Worm (Caenorhabditis elegans) whole organism, young adult: ENCODE results near the gene nhr-267.

ENCODE experiments used
- F57A8.1 ChIP-seq: fragments of 200-800 bp; sonication (Bioruptor generic); optimal IDR thresholded peaks from 2 replicates; lab custom pipeline; 2018; ENCODE audit warnings: mild to moderate bottlenecking, missing genetic modification characterization, moderate library complexity, missing compliant biosample characterization
- F57C9.4 ChIP-seq: sonication (generic microtip); optimal IDR thresholded peaks from 2 replicates; lab custom pipeline; 2017; ENCODE audit warnings: mild to moderate bottlenecking, missing genetic modification characterization, missing compliant biosample characterization
- ama-1 ChIP-seq, 3 experiments: fragments of 150-350 bp in 1 of 3; sonication (generic microtip) in 2 of 3; optimal IDR thresholded peaks; 2 replicates each; lab custom pipeline; 2014 to 2018; ENCODE audit warnings: missing biosample characterization in 2 of 3, missing genetic modification characterization in 2 of 3, missing genetic modification reagents in 2 of 3
- dpl-1 ChIP-seq: fragments of 150-350 bp; optimal IDR thresholded peaks from 2 replicates; lab custom pipeline; 2014; ENCODE audit warnings: missing biosample characterization, missing genetic modification reagents, missing genetic modification characterization
- let-607 ChIP-seq, 2 experiments: fragments of 200-800 bp in 1 of 2; sonication (Bioruptor generic) in 1 of 2; sonication (generic microtip) in 1 of 2; optimal IDR thresholded peaks; 2 replicates each; lab custom pipeline; 2016 to 2018; ENCODE audit warnings: mild to moderate bottlenecking in 2 of 2, missing compliant biosample characterization in 2 of 2, missing genetic modification characterization in 2 of 2, moderate library complexity in 2 of 2, missing genotype in 1 of 2
- lsy-27 ChIP-seq: sonication (generic microtip); optimal IDR thresholded peaks from 2 replicates; lab custom pipeline; 2017; ENCODE audit warnings: missing genetic modification characterization, mild to moderate bottlenecking, missing compliant biosample characterization, antibody characterized with exemption, missing genotype, borderline replicate concordance; ENCODE audit not compliant: insufficient read depth
- rec-8 ChIP-seq, 2 experiments: sonication (generic microtip); optimal IDR thresholded peaks; 2 replicates each; lab custom pipeline; 2016; ENCODE audit warnings: mild to moderate bottlenecking in 2 of 2, missing genetic modification characterization in 2 of 2, missing genetic modification reagents in 2 of 2, missing genotype in 2 of 2, missing biosample characterization in 1 of 2, missing compliant biosample characterization in 1 of 2, moderate library complexity in 1 of 2
- snpc-4 ChIP-seq, 5 experiments: fragments of 150-350 bp in 1 of 5; sonication (generic microtip) in 4 of 5; optimal IDR thresholded peaks; 2 replicates each; lab custom pipeline; 2014 to 2018; ENCODE audit warnings: missing genetic modification characterization in 5 of 5, missing biosample characterization in 3 of 5, antibody characterized with exemption in 2 of 5, mild to moderate bottlenecking in 2 of 5, missing compliant biosample characterization in 2 of 5, missing genotype in 2 of 5, moderate library complexity in 2 of 5, missing genetic modification reagents in 1 of 5
- unc-62 ChIP-seq: fragments of 150-350 bp; optimal IDR thresholded peaks from 2 replicates; lab custom pipeline; 2014; ENCODE audit warnings: missing biosample characterization, missing genetic modification reagents, missing genetic modification characterization

- TF ChIP-seq snpc-4 (GFP tag; optimal IDR thresholded peaks at IDR 0.05; lab: Kevin White, UChicago) (no peak), snpc-4 (tag; optimal IDR thresholded peaks at IDR 0.05; lab: Kevin White, UChicago) (no peak), unc-62 (GFP tag; lab: Kevin White, UChicago) (no peak), F57C9.4 (tag; lab: Kevin White, UChicago) (no peak), dpl-1 (GFP tag; lab: Kevin White, UChicago) (no peak), rec-8 (tag; optimal IDR thresholded peaks at IDR 0.05; lab: Kevin White, UChicago) (no peak), lsy-27 (tag; lab: Kevin White, UChicago) (no peak), ama-1 (optimal IDR thresholded peaks at IDR 0.05; lab: Kevin White, UChicago) (no peak), ama-1 (GFP tag; optimal IDR thresholded peaks at IDR 0.05; lab: Kevin White, UChicago) (no peak), let-607 (tag; optimal IDR thresholded peaks at IDR 0.05; lab: Kevin White, UChicago) (no peak), F57A8.1 (GFP tag; lab: Kevin White, UChicago) (no peak)
Measured at ce11 chrIV:9319080-9319479, 32.9 kb upstream of the nhr-267 start, which contains the start of the genes F49C12.11 and nemt-1.
